Worm (Caenorhabditis elegans) whole organism, late embryonic: ENCODE measurements around the gene acp-5.

ENCODE experiments used
- K09A11.1 ChIP-seq: sonication (generic microtip); optimal IDR thresholded peaks from 2 replicates; lab custom pipeline; 2017; ENCODE audit warnings: antibody characterized with exemption, mild to moderate bottlenecking, missing genetic modification characterization, missing compliant biosample characterization; ENCODE audit not compliant: insufficient read depth
- Y22D7AL.16 ChIP-seq: sonication (generic microtip); optimal IDR thresholded peaks from 2 replicates; lab custom pipeline; 2016; ENCODE audit warnings: missing genetic modification characterization, missing compliant biosample characterization
- ama-1 ChIP-seq: fragments of 150-350 bp; optimal IDR thresholded peaks from 2 replicates; lab custom pipeline; 2014
- ceh-14 ChIP-seq: sonication (generic microtip); optimal IDR thresholded peaks from 2 replicates; lab custom pipeline; 2016; ENCODE audit warnings: missing genotype, missing genetic modification characterization, missing compliant biosample characterization
- ceh-18 ChIP-seq: sonication (generic microtip); optimal IDR thresholded peaks from 2 replicates; lab custom pipeline; 2016; ENCODE audit warnings: missing genetic modification characterization, missing compliant biosample characterization
- ceh-19 ChIP-seq: fragments of 200-800 bp; sonication (Bioruptor generic); optimal IDR thresholded peaks from 2 replicates; lab custom pipeline; 2018; ENCODE audit warnings: mild to moderate bottlenecking, missing genetic modification characterization, missing compliant biosample characterization
- ceh-22 ChIP-seq: sonication (generic microtip); optimal IDR thresholded peaks from 2 replicates; lab custom pipeline; 2017; ENCODE audit warnings: missing biosample characterization, missing genetic modification characterization
- ceh-30 ChIP-seq: fragments of 150-350 bp; optimal IDR thresholded peaks from 2 replicates; lab custom pipeline; 2014; ENCODE audit warnings: missing biosample characterization, missing genetic modification characterization
- ceh-31 ChIP-seq: sonication (generic microtip); optimal IDR thresholded peaks from 2 replicates; lab custom pipeline; 2016; ENCODE audit warnings: missing genetic modification characterization, missing compliant biosample characterization
- ceh-45 ChIP-seq: fragments of 200-800 bp; sonication (Bioruptor generic); IDR thresholded peaks from 2 replicates; pipeline ENCODE4 v1.3.6; 2022; ENCODE audit warnings: missing genetic modification reagents, missing genetic modification characterization, missing compliant biosample characterization
- che-1 ChIP-seq: sonication (generic microtip); optimal IDR thresholded peaks from 2 replicates; lab custom pipeline; 2016; ENCODE audit warnings: mild to moderate bottlenecking, missing genetic modification characterization, missing compliant biosample characterization
- elt-4 ChIP-seq: sonication (generic microtip); optimal IDR thresholded peaks from 2 replicates; lab custom pipeline; 2016; ENCODE audit warnings: missing genetic modification characterization, missing compliant biosample characterization
- eyg-1 ChIP-seq: sonication (generic microtip); optimal IDR thresholded peaks from 2 replicates; lab custom pipeline; 2016; ENCODE audit warnings: missing genotype, missing genetic modification characterization, missing compliant biosample characterization
- fax-1 ChIP-seq: sonication (generic microtip); optimal IDR thresholded peaks from 2 replicates; lab custom pipeline; 2016; ENCODE audit warnings: missing genotype, missing genetic modification characterization, missing compliant biosample characterization
- gmeb-2 ChIP-seq: sonication (generic microtip); optimal IDR thresholded peaks from 2 replicates; lab custom pipeline; 2016; ENCODE audit warnings: missing genetic modification characterization, inconsistent platforms, missing compliant biosample characterization
- hlh-13 ChIP-seq: fragments of 200-800 bp; sonication (Bioruptor generic); optimal IDR thresholded peaks from 2 replicates; lab custom pipeline; 2018; ENCODE audit warnings: mild to moderate bottlenecking, missing genetic modification characterization, missing compliant biosample characterization
- hlh-30 ChIP-seq: sonication (generic microtip); optimal IDR thresholded peaks from 2 replicates; lab custom pipeline; 2017; ENCODE audit warnings: antibody characterized with exemption, missing genetic modification characterization, missing compliant biosample characterization; ENCODE audit not compliant: insufficient read depth
- hlh-6 ChIP-seq: sonication (generic microtip); optimal IDR thresholded peaks from 2 replicates; lab custom pipeline; 2016; ENCODE audit warnings: missing genotype, missing genetic modification characterization, missing compliant biosample characterization
- lim-6 ChIP-seq: sonication (generic microtip); optimal IDR thresholded peaks from 2 replicates; lab custom pipeline; 2016; ENCODE audit warnings: missing genetic modification characterization, missing compliant biosample characterization
- npax-4 ChIP-seq: sonication (generic microtip); optimal IDR thresholded peaks from 2 replicates; lab custom pipeline; 2016; ENCODE audit warnings: missing genetic modification characterization, missing compliant biosample characterization
- pat-9 ChIP-seq: fragments of 200-800 bp; sonication (Bioruptor generic); optimal IDR thresholded peaks from 2 replicates; lab custom pipeline; 2018; ENCODE audit warnings: mild to moderate bottlenecking, missing genetic modification characterization, moderate library complexity, missing compliant biosample characterization
- pax-1 ChIP-seq: fragments of 150-350 bp; optimal IDR thresholded peaks from 2 replicates; lab custom pipeline; 2014; ENCODE audit warnings: missing biosample characterization, missing genetic modification characterization
- pqm-1 ChIP-seq: sonication (generic microtip); optimal IDR thresholded peaks from 2 replicates; lab custom pipeline; 2016; ENCODE audit warnings: missing genetic modification characterization, missing compliant biosample characterization
- pros-1 ChIP-seq: fragments of 150-350 bp; optimal IDR thresholded peaks from 2 replicates; lab custom pipeline; 2014; ENCODE audit warnings: missing biosample characterization, missing genetic modification reagents, missing genetic modification characterization
- ref-2 ChIP-seq: sonication (generic microtip); optimal IDR thresholded peaks from 2 replicates; lab custom pipeline; 2016; ENCODE audit warnings: missing genetic modification characterization, missing compliant biosample characterization
- sox-2 ChIP-seq: fragments of 200-800 bp; sonication (Bioruptor generic); IDR thresholded peaks from 2 replicates; pipeline ENCODE4 v1.3.6; 2022; ENCODE audit warnings: missing genetic modification reagents, missing genetic modification characterization, missing compliant biosample characterization
- sox-4 ChIP-seq: sonication (generic microtip); optimal IDR thresholded peaks from 2 replicates; lab custom pipeline; 2017; ENCODE audit warnings: mild to moderate bottlenecking, missing genetic modification characterization, inconsistent platforms, missing compliant biosample characterization
- tbx-2 ChIP-seq: sonication (generic microtip); optimal IDR thresholded peaks from 2 replicates; lab custom pipeline; 2016; ENCODE audit warnings: missing genetic modification characterization, missing compliant biosample characterization
- ttx-3 ChIP-seq: sonication (generic microtip); optimal IDR thresholded peaks from 2 replicates; lab custom pipeline; 2016; ENCODE audit warnings: missing genetic modification reagents, missing genetic modification characterization, missing compliant biosample characterization
- unc-42 ChIP-seq: sonication (generic microtip); optimal IDR thresholded peaks from 2 replicates; lab custom pipeline; 2016; ENCODE audit warnings: missing genotype, missing genetic modification characterization, missing compliant biosample characterization
- unc-55 ChIP-seq: sonication (generic microtip); optimal IDR thresholded peaks from 2 replicates; lab custom pipeline; 2017; ENCODE audit warnings: missing biosample characterization, missing genetic modification reagents, missing genetic modification characterization
- unc-86 ChIP-seq: sonication (generic microtip); optimal IDR thresholded peaks from 2 replicates; lab custom pipeline; 2016; ENCODE audit warnings: missing genetic modification characterization, missing compliant biosample characterization
- zip-5 ChIP-seq: sonication (generic microtip); optimal IDR thresholded peaks from 2 replicates; lab custom pipeline; 2016; ENCODE audit warnings: missing genetic modification characterization, missing compliant biosample characterization
- ztf-16 ChIP-seq: sonication (generic microtip); optimal IDR thresholded peaks from 2 replicates; lab custom pipeline; 2017; ENCODE audit warnings: missing genetic modification characterization, missing compliant biosample characterization

acp-5 gene

DNA sequence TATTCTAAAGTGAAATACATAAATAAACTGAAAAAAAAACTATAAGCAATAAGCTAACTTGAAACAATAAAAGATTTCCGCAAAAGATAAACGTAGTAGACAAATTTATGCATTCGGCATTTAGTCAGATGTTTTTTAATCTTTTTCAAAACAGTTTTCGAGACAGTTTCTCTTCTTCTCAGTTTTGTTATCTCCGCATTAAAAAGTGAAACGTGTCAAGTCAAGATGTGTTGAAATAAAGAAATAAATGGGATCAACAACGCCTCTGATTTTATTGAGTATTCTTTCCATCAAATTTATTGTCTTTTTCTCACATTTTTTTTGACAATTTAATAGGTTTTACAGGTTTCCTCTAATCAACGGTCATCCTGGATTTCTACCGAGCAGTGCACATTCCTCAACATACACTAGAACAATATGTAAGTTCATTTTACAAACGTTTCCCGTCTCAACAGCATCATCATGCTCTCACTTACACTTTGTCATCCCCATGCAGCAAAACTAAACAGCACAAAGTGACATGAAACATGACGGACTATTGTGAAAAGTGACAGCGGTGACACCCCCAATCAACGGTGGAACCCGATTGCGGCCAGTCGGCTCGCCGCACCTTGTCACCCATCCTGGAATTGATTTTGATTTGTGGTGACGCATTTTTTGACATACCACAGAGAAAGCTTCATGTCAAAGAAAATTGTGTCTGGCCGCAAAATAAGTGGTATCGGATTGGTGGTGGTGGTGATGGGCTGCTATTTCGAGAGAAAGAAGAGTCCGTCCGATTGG, 25.4 kb downstream of the acp-5 start:
- TF ChIP-seq pqm-1, result no peak
- TF ChIP-seq pat-9 (tag; lab: Kevin White, UChicago), result no peak
- TF ChIP-seq unc-55 (GFP tag; lab: Kevin White, UChicago), result peak; percentile 62
- no peak for TF ChIP-seq ceh-19 (GFP tag; lab: Kevin White, UChicago)
- no peak for TF ChIP-seq ceh-18 (tag; lab: Kevin White, UChicago)
- TF ChIP-seq, all 69 proteins: peak for 1

DNA sequence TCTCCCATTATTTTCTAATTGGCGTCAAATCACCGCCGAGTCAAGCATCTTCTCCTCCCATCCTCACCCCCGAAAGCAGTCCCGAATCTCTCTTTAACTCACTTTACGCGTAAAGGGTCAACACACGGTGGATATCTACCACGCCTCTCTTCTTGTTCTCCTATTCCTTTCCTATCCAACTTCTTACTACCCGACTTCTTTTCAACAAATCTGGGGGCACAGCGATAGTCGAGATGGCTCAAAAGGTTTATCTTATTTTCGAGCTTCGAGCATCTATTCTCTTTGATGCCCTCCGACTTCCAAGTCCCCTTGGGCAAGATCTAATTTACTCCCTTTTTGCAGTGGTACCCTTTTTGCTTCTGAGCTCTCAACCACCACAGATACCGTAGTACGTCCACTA, 29.9 kb downstream of the acp-5 start:
- TF ChIP-seq unc-42, result peak; percentile 76
- no peak for TF ChIP-seq ceh-45 (GFP tag; lab: Robert Waterston, UW)
- TF ChIP-seq, all 69 proteins: peak for 1

DNA sequence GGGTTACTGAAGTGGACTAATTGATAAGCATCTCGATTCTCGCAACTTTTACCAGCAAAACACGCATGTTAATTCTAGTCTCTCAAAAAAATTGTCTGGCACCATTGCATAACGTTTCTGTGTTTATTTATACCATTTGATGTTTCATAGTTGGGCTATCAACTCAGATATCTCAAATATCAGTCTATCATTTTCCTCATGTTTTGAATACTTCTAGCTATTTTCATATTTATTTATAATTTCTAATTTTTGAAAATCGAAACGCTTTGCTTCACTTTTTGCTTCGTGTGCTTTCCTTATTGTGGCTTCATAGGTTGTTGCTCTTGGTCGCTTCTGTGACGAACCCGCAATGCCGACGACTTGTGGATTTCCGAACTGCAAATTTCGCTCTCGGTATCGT, 33.2 kb downstream of the acp-5 start, which contains the start of gene ctbp-1:
TSS of gene ctbp-1 (plus strand) at position 301 of the 400 bp plus-strand sequence.
- TF ChIP-seq ceh-31 (no peak), ceh-30 (no peak), elt-4 (tag; lab: Kevin White, UChicago) (no peak), tbx-2 (tag; lab: Kevin White, UChicago) (no peak), fax-1 (tag; lab: Kevin White, UChicago) (no peak), hlh-13 (no peak), Y22D7AL.16 (tag; lab: Kevin White, UChicago) (no peak), pat-9 (tag; lab: Kevin White, UChicago) (no peak), pax-1 (tag; lab: Kevin White, UChicago) (no peak), pros-1 (tag; lab: Kevin White, UChicago) (no peak), ceh-14 (tag; lab: Kevin White, UChicago) (no peak), hlh-30 (no peak), hlh-6 (tag; lab: Kevin White, UChicago) (no peak), ztf-16 (tag; lab: Kevin White, UChicago) (no peak), zip-5 (no peak), ref-2 (tag; lab: Kevin White, UChicago) (no peak), eyg-1 (no peak), K09A11.1 (tag; lab: Kevin White, UChicago) (no peak), ceh-19 (GFP tag; lab: Kevin White, UChicago) (no peak)
- TF ChIP-seq, all 69 proteins: peak for 0

DNA sequence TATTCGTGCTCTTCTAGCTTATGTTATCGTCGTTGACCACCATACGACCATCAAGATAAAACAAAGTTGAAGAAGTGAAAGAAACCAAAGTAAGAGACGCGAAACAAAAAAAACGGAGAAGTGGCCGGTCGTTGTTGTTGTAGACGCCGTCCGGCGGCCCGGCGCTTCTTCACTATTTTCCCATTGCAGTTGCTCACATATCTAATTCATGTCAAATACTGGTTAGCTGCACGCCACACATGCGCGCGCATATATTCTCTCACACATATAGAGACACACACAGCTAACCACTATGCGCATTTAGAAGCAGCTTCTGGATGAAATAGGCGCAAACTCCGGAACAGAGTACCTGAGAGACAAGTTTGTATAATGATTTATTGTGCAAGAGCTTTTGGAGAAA, 38.8 kb downstream of the acp-5 start:
- TF ChIP-seq ttx-3, result no peak
- TF ChIP-seq lim-6 (tag; lab: Kevin White, UChicago), result no peak
- TF ChIP-seq che-1 (tag; lab: Kevin White, UChicago), result no peak
- peak; percentile 4 for TF ChIP-seq unc-42
- TF ChIP-seq sox-4 (tag; lab: Kevin White, UChicago), result no peak
- no peak for TF ChIP-seq gmeb-2 (tag; lab: Kevin White, UChicago)
- peak; percentile 12 for TF ChIP-seq ceh-31
- TF ChIP-seq, all 69 proteins: peak for 2

DNA sequence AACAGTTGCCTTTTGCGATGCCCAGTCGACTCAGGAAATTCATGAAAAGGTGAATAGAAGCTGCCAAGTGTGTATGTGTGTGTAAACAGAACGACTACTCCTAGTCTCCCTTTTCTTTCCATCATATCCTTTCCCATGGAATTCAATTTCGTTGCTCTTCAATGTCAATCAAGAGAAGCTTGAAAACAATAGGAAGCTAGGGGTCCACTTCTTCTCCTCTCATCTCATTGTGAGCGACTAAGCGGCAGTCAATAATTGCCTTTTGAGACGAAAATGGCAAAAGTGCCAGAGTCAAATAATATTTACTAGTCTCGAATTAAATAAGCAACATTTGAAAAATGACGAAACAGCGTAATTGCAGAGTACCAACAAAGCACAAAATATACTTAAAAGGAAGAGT, 40.4 kb downstream of the acp-5 start:
- no peak for TF ChIP-seq pat-9 (tag; lab: Kevin White, UChicago)
- peak; percentile 14 for TF ChIP-seq ceh-31
- TF ChIP-seq ceh-30, result no peak
- peak; percentile 81 for TF ChIP-seq unc-42
- TF ChIP-seq lim-6 (tag; lab: Kevin White, UChicago), result no peak

DNA sequence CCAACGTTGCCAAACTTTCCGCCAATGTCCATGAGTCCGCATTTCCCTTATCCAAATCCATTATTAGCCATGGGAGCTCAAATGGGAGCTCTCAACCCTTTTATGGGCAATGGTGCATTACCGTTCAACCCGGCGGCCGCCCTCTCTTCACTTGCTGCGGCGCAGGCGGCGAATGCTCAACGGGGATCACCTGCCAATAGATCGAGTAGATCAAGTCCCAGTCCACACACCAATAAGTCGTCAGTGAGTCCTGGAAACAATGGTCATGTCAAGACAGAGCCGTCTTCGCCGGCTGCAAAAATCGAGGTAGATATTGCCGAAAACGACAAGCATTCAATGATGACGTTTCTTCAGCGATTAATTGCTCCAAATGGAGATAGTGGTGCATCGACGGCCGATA, 42.9 kb downstream of the acp-5 start:
- no peak for TF ChIP-seq ceh-45 (GFP tag; lab: Robert Waterston, UW)
- TF ChIP-seq pat-9 (tag; lab: Kevin White, UChicago), result no peak
- no peak for TF ChIP-seq hlh-13
- TF ChIP-seq ama-1 (lab: Kevin White, UChicago), result no peak
- no peak for TF ChIP-seq sox-2 (GFP tag; lab: Robert Waterston, UW)
- no peak for TF ChIP-seq npax-4 (tag; lab: Kevin White, UChicago)
- TF ChIP-seq unc-86 (tag; lab: Kevin White, UChicago), result no peak
- no peak for TF ChIP-seq ceh-22 (tag; lab: Kevin White, UChicago)
- no peak for TF ChIP-seq gmeb-2 (tag; lab: Kevin White, UChicago)
